Worm (Caenorhabditis elegans) whole organism, L1 larva: Measurements from ENCODE around the gene sqst-4.

ENCODE experiments used
- C16A3.4 ChIP-seq: fragments of 150-350 bp; optimal IDR thresholded peaks from 2 replicates; lab custom pipeline; 2014; ENCODE audit warnings: missing biosample characterization, missing genetic modification characterization
- C34B4.2 ChIP-seq: sonication (generic microtip); optimal IDR thresholded peaks from 2 replicates; lab custom pipeline; 2017; ENCODE audit warnings: mild to moderate bottlenecking, missing genetic modification characterization, missing compliant biosample characterization
- F16B12.6 ChIP-seq: fragments of 150-350 bp; optimal IDR thresholded peaks from 2 replicates; lab custom pipeline; 2014; ENCODE audit warnings: missing biosample characterization, missing genetic modification characterization
- Y116A8C.19 ChIP-seq: sonication (generic microtip); optimal IDR thresholded peaks from 2 replicates; lab custom pipeline; 2016; ENCODE audit warnings: missing compliant biosample characterization, missing genetic modification characterization, borderline replicate concordance
- alr-1 ChIP-seq: fragments of 200-800 bp; sonication (Bioruptor generic); optimal IDR thresholded peaks from 2 replicates; lab custom pipeline; 2018; ENCODE audit warnings: borderline replicate concordance, mild to moderate bottlenecking, missing genetic modification characterization, missing compliant biosample characterization
- blmp-1 ChIP-seq: fragments of 150-350 bp; optimal IDR thresholded peaks from 2 replicates; lab custom pipeline; 2014; ENCODE audit warnings: missing biosample characterization, missing genetic modification characterization
- ceh-8 ChIP-seq: fragments of 200-800 bp; sonication (Bioruptor generic); optimal IDR thresholded peaks from 2 replicates; lab custom pipeline; 2018; ENCODE audit warnings: mild to moderate bottlenecking, missing genetic modification characterization, moderate library complexity, missing compliant biosample characterization
- ceh-90 ChIP-seq: sonication (generic microtip); optimal IDR thresholded peaks from 2 replicates; lab custom pipeline; 2016; ENCODE audit warnings: missing genetic modification characterization, missing compliant biosample characterization
- ces-1 ChIP-seq: fragments of 150-350 bp; optimal IDR thresholded peaks from 2 replicates; lab custom pipeline; 2014; ENCODE audit warnings: missing biosample characterization, missing genetic modification reagents, missing genetic modification characterization
- efl-1 ChIP-seq, 4 experiments: fragments of 150-350 bp; optimal IDR thresholded peaks in 3 of 4; peaks in 1 of 4; 1 replicate in 1 of 4; 2 replicates in 3 of 4; lab custom pipeline; 2014; ENCODE audit warnings: missing biosample characterization in 2 of 4, missing genetic modification characterization in 2 of 4, missing genetic modification reagents in 2 of 4
- egl-13 ChIP-seq: sonication (generic microtip); optimal IDR thresholded peaks from 2 replicates; lab custom pipeline; 2016; ENCODE audit warnings: missing genotype, missing genetic modification reagents, missing genetic modification characterization, missing compliant biosample characterization
- elt-3 ChIP-seq, 6 experiments: fragments of 150-350 bp in 1 of 6; sonication (generic microtip); optimal IDR thresholded peaks; 2 replicates each; lab custom pipeline; 2017 to 2018; ENCODE audit warnings: missing biosample characterization in 6 of 6, missing genetic modification characterization in 6 of 6, inconsistent platforms in 1 of 6
- fkh-4 ChIP-seq: sonication (generic microtip); optimal IDR thresholded peaks from 2 replicates; lab custom pipeline; 2016; ENCODE audit warnings: missing compliant biosample characterization, missing genetic modification characterization, borderline replicate concordance
- fkh-8 ChIP-seq: sonication (generic microtip); optimal IDR thresholded peaks from 2 replicates; lab custom pipeline; 2016; ENCODE audit warnings: mild to moderate bottlenecking, missing genetic modification characterization, missing compliant biosample characterization
- grh-1 ChIP-seq: fragments of 200-800 bp; sonication (Bioruptor generic); IDR thresholded peaks from 2 replicates; pipeline ENCODE4 v1.3.6; 2022; ENCODE audit warnings: missing genetic modification reagents, missing genetic modification characterization, missing compliant biosample characterization
- hlh-4 ChIP-seq: sonication (generic microtip); optimal IDR thresholded peaks from 2 replicates; lab custom pipeline; 2016; ENCODE audit warnings: mild to moderate bottlenecking, missing genetic modification characterization, missing compliant biosample characterization
- hpl-2 ChIP-seq: fragments of 150-350 bp; optimal IDR thresholded peaks from 2 replicates; lab custom pipeline; 2014; ENCODE audit warnings: missing biosample characterization, missing genetic modification reagents, missing genetic modification characterization
- lin-14 ChIP-seq: fragments of 200-800 bp; sonication (Bioruptor generic); optimal IDR thresholded peaks from 2 replicates; lab custom pipeline; 2018; ENCODE audit warnings: mild to moderate bottlenecking, missing genetic modification characterization, moderate library complexity, missing compliant biosample characterization
- lin-15B ChIP-seq: fragments of 150-350 bp; sonication (generic microtip); optimal IDR thresholded peaks from 3 replicates; lab custom pipeline; 2014; ENCODE audit warnings: missing biosample characterization, missing genetic modification characterization
- lin-39 ChIP-seq: fragments of 150-350 bp; optimal IDR thresholded peaks from 2 replicates; lab custom pipeline; 2014; ENCODE audit warnings: missing biosample characterization, missing genetic modification reagents, missing genetic modification characterization
- lir-3 ChIP-seq: sonication (generic microtip); optimal IDR thresholded peaks from 2 replicates; lab custom pipeline; 2016; ENCODE audit warnings: mild to moderate bottlenecking, missing genetic modification characterization, moderate library complexity, missing compliant biosample characterization; ENCODE audit not compliant: poor library complexity
- mdl-1 ChIP-seq, 2 experiments: fragments of 150-350 bp; optimal IDR thresholded peaks; 2 replicates each; lab custom pipeline; 2014 to 2017; ENCODE audit warnings: missing biosample characterization in 2 of 2, missing genetic modification characterization in 2 of 2, inconsistent platforms in 1 of 2
- nhr-20 ChIP-seq: sonication (generic microtip); optimal IDR thresholded peaks from 2 replicates; lab custom pipeline; 2016; ENCODE audit warnings: mild to moderate bottlenecking, missing genetic modification characterization, missing compliant biosample characterization
- nhr-28 ChIP-seq: fragments of 150-350 bp; optimal IDR thresholded peaks from 2 replicates; lab custom pipeline; 2014; ENCODE audit warnings: missing biosample characterization, missing genetic modification characterization
- nhr-47 ChIP-seq: sonication (generic microtip); optimal IDR thresholded peaks from 2 replicates; lab custom pipeline; 2016; ENCODE audit warnings: mild to moderate bottlenecking, missing genetic modification characterization, moderate library complexity, missing compliant biosample characterization
- nhr-71 ChIP-seq: sonication (generic microtip); optimal IDR thresholded peaks from 2 replicates; lab custom pipeline; 2016; ENCODE audit warnings: mild to moderate bottlenecking, missing genetic modification characterization, moderate library complexity, missing compliant biosample characterization
- nhr-77 ChIP-seq: fragments of 150-350 bp; optimal IDR thresholded peaks from 2 replicates; lab custom pipeline; 2014; ENCODE audit warnings: missing biosample characterization, missing genetic modification characterization
- nhr-90 ChIP-seq: sonication (generic microtip); optimal IDR thresholded peaks from 2 replicates; lab custom pipeline; 2016; ENCODE audit warnings: mild to moderate bottlenecking, missing genetic modification characterization, missing compliant biosample characterization; ENCODE audit not compliant: poor library complexity
- pax-3 ChIP-seq: fragments of 200-800 bp; sonication (Bioruptor generic); optimal IDR thresholded peaks from 2 replicates; lab custom pipeline; 2018; ENCODE audit warnings: mild to moderate bottlenecking, missing genetic modification characterization, moderate library complexity, missing compliant biosample characterization
- pqm-1 ChIP-seq: sonication (generic microtip); optimal IDR thresholded peaks from 3 replicates; lab custom pipeline; 2017; ENCODE audit warnings: missing biosample characterization, missing genetic modification characterization
- rnt-1 ChIP-seq: sonication (generic microtip); optimal IDR thresholded peaks from 2 replicates; lab custom pipeline; 2016; ENCODE audit warnings: mild to moderate bottlenecking, missing genetic modification characterization, moderate library complexity, missing compliant biosample characterization
- snpc-4 ChIP-seq: fragments of 150-350 bp; optimal IDR thresholded peaks from 2 replicates; lab custom pipeline; 2014; ENCODE audit warnings: missing biosample characterization, missing genetic modification characterization
- sox-4 ChIP-seq: sonication (generic microtip); optimal IDR thresholded peaks from 2 replicates; lab custom pipeline; 2016; ENCODE audit warnings: missing genetic modification characterization, missing compliant biosample characterization
- sup-37 ChIP-seq: fragments of 200-800 bp; sonication (Bioruptor generic); optimal IDR thresholded peaks from 2 replicates; lab custom pipeline; 2018; ENCODE audit warnings: mild to moderate bottlenecking, missing genetic modification characterization, missing compliant biosample characterization
- unc-130 ChIP-seq: fragments of 150-350 bp; optimal IDR thresholded peaks from 2 replicates; lab custom pipeline; 2017; ENCODE audit warnings: missing biosample characterization, missing genetic modification characterization, inconsistent platforms
- unc-30 ChIP-seq: sonication (generic microtip); optimal IDR thresholded peaks from 2 replicates; lab custom pipeline; 2017; ENCODE audit warnings: missing biosample characterization, missing genetic modification characterization
- unc-62 ChIP-seq: fragments of 150-350 bp; optimal IDR thresholded peaks from 2 replicates; lab custom pipeline; 2014; ENCODE audit warnings: missing biosample characterization, missing genetic modification reagents, missing genetic modification characterization
- unc-98 ChIP-seq: fragments of 200-800 bp; sonication (Bioruptor generic); IDR thresholded peaks from 2 replicates; pipeline ENCODE4 v1.3.6; 2022; ENCODE audit warnings: missing genetic modification characterization, missing compliant biosample characterization
- vab-15 ChIP-seq: sonication (generic microtip); optimal IDR thresholded peaks from 2 replicates; lab custom pipeline; 2017; ENCODE audit warnings: missing genotype, mild to moderate bottlenecking, missing genetic modification characterization, missing compliant biosample characterization
- zag-1 ChIP-seq: fragments of 150-350 bp; optimal IDR thresholded peaks from 2 replicates; lab custom pipeline; 2014; ENCODE audit warnings: missing biosample characterization, missing genetic modification characterization
- zip-4 ChIP-seq: fragments of 200-800 bp; sonication (Bioruptor generic); optimal IDR thresholded peaks from 2 replicates; lab custom pipeline; 2018; ENCODE audit warnings: mild to moderate bottlenecking, missing genetic modification characterization, moderate library complexity, missing compliant biosample characterization
- ztf-11 ChIP-seq, 2 experiments: sonication (generic microtip); optimal IDR thresholded peaks; 2 replicates each; lab custom pipeline; 2016 to 2017; ENCODE audit warnings: missing genetic modification characterization in 2 of 2, missing biosample characterization in 1 of 2, missing compliant biosample characterization in 1 of 2
- ztf-4 ChIP-seq: fragments of 150-350 bp; optimal IDR thresholded peaks from 2 replicates; lab custom pipeline; 2014; ENCODE audit warnings: missing biosample characterization, missing genetic modification characterization

The sqst-4 gene

ce11 chrV:16526858-16527257, 38.6 kb downstream of the sqst-4 start, which contains the start of gene F36D3.8:
F36D3.8 (plus strand) TSS chrV:16527158.
- TF ChIP-seq nhr-90 (tag; lab: Kevin White, UChicago) (no peak), grh-1 (GFP tag; lab: Robert Waterston, UW) (no peak), efl-1 (optimal IDR thresholded peaks at IDR 0.05; lab: Kevin White, UChicago) (no peak), efl-1 (GFP tag; optimal IDR thresholded peaks at IDR 0.05 in 1 of 2; lab: Kevin White, UChicago) (peak in 1 of 2 experiments; percentile 85)

ce11 chrV:16527796-16528195, 39.5 kb downstream of the sqst-4 start, which contains the start of gene F36D3.16:
F36D3.16 (plus strand) TSS chrV:16528096.
- TF ChIP-seq C34B4.2 (tag; lab: Kevin White, UChicago) (no peak), elt-3 (tag; optimal IDR thresholded peaks at IDR 0.05; lab: Kevin White, UChicago) (no peak), ceh-90 (tag; lab: Kevin White, UChicago) (no peak), zip-4 (GFP tag; lab: Kevin White, UChicago) (no peak), hlh-4 (tag; lab: Kevin White, UChicago) (no peak), ceh-8 (GFP tag; lab: Kevin White, UChicago) (no peak)

- TF ChIP-seq C16A3.4 (tag; lab: Kevin White, UChicago) = no peak
- TF ChIP-seq lin-15B (tag; lab: Kevin White, UChicago) = no peak
- no peak for TF ChIP-seq nhr-20 (tag; lab: Kevin White, UChicago)
- TF ChIP-seq snpc-4 (tag; lab: Kevin White, UChicago) = no peak
- no peak for TF ChIP-seq ces-1
- TF ChIP-seq rnt-1 (tag; lab: Kevin White, UChicago) = no peak
- no peak for TF ChIP-seq F16B12.6 (tag; lab: Kevin White, UChicago)
- TF ChIP-seq nhr-77 = no peak
- TF ChIP-seq sox-4 (tag; lab: Kevin White, UChicago) = no peak
- no peak for TF ChIP-seq pqm-1 (tag; lab: Kevin White, UChicago)
- TF ChIP-seq grh-1 (GFP tag; lab: Robert Waterston, UW) = no peak
These were observed 45.7 kb downstream of the sqst-4 start, which contains the start of gene cpr-2 for ce11 chrV:16534000-16534399. cpr-2 (minus strand) TSS chrV:16534100.

- TF ChIP-seq nhr-77 (no peak), nhr-71 (tag; lab: Kevin White, UChicago) (no peak), mdl-1 (tag; optimal IDR thresholded peaks at IDR 0.05; lab: Kevin White, UChicago) (no peak), lin-39 (no peak), lin-14 (GFP tag; lab: Kevin White, UChicago) (no peak), Y116A8C.19 (tag; lab: Kevin White, UChicago) (no peak), zag-1 (tag; lab: Kevin White, UChicago) (no peak), unc-62 (GFP tag; lab: Kevin White, UChicago) (no peak), nhr-28 (tag; lab: Kevin White, UChicago) (no peak), ztf-11 (tag; optimal IDR thresholded peaks at IDR 0.05; lab: Kevin White, UChicago) (no peak), fkh-4 (tag; lab: Kevin White, UChicago) (no peak), blmp-1 (tag; lab: Kevin White, UChicago) (no peak), unc-30 (tag; lab: Kevin White, UChicago) (no peak), pax-3 (tag; lab: Kevin White, UChicago) (no peak), zip-4 (GFP tag; lab: Kevin White, UChicago) (no peak)
These were observed 46.9 kb downstream of the sqst-4 start, which contains the start of gene Y32B12B.8 for ce11 chrV:16535172-16535571. Y32B12B.8 (plus strand) TSS chrV:16535472.

ce11 chrV:16536701-16537100, 48.4 kb downstream of the sqst-4 start, which contains the start of gene Y32B12B.1:
Y32B12B.1 (plus strand) TSS chrV:16537001.
- TF ChIP-seq C34B4.2 (tag; lab: Kevin White, UChicago) = no peak
- TF ChIP-seq fkh-8 (tag; lab: Kevin White, UChicago) = no peak
- no peak for TF ChIP-seq sup-37 (GFP tag; lab: Kevin White, UChicago)
- no peak for TF ChIP-seq lir-3
- no peak for TF ChIP-seq unc-98 (GFP tag; lab: Robert Waterston, UW)
- no peak for TF ChIP-seq unc-130 (tag; lab: Kevin White, UChicago)
- no peak for TF ChIP-seq vab-15 (tag; lab: Kevin White, UChicago)
- no peak for TF ChIP-seq ztf-4
- TF ChIP-seq nhr-90 (tag; lab: Kevin White, UChicago) = no peak
- TF ChIP-seq hpl-2 = no peak
- TF ChIP-seq grh-1 (GFP tag; lab: Robert Waterston, UW) = no peak
- no peak for TF ChIP-seq unc-62 (GFP tag; lab: Kevin White, UChicago)
- TF ChIP-seq nhr-47 (tag; lab: Kevin White, UChicago) = no peak
- TF ChIP-seq alr-1 (tag; lab: Kevin White, UChicago) = no peak
- TF ChIP-seq sox-4 (tag; lab: Kevin White, UChicago) = no peak
- no peak for TF ChIP-seq egl-13 (tag; lab: Kevin White, UChicago)
